Worm (Caenorhabditis elegans) whole organism, late embryonic: ENCODE results near the gene ttr-1.

Source experiments
- C08G9.2 ChIP-seq: sonication (generic microtip); optimal IDR thresholded peaks from 2 replicates; lab custom pipeline; 2016; ENCODE audit warnings: mild to moderate bottlenecking, missing genetic modification characterization, moderate library complexity, missing compliant biosample characterization
- F13H6.1 ChIP-seq: sonication (generic microtip); optimal IDR thresholded peaks from 2 replicates; lab custom pipeline; 2016; ENCODE audit warnings: missing genetic modification characterization, missing compliant biosample characterization
- K02D7.2 ChIP-seq: sonication (generic microtip); optimal IDR thresholded peaks from 2 replicates; lab custom pipeline; 2017; ENCODE audit warnings: mild to moderate bottlenecking, missing genetic modification characterization, missing compliant biosample characterization
- K09A11.1 ChIP-seq: sonication (generic microtip); optimal IDR thresholded peaks from 2 replicates; lab custom pipeline; 2017; ENCODE audit warnings: antibody characterized with exemption, mild to moderate bottlenecking, missing genetic modification characterization, missing compliant biosample characterization; ENCODE audit not compliant: insufficient read depth
- T23F11.4 ChIP-seq: fragments of 200-800 bp; sonication (Bioruptor generic); optimal IDR thresholded peaks from 2 replicates; lab custom pipeline; 2018; ENCODE audit warnings: mild to moderate bottlenecking, missing genetic modification characterization, missing compliant biosample characterization
- Y22D7AL.16 ChIP-seq: sonication (generic microtip); optimal IDR thresholded peaks from 2 replicates; lab custom pipeline; 2016; ENCODE audit warnings: missing genetic modification characterization, missing compliant biosample characterization
- ama-1 ChIP-seq: fragments of 150-350 bp; optimal IDR thresholded peaks from 2 replicates; lab custom pipeline; 2014
- ceh-14 ChIP-seq: sonication (generic microtip); optimal IDR thresholded peaks from 2 replicates; lab custom pipeline; 2016; ENCODE audit warnings: missing genotype, missing genetic modification characterization, missing compliant biosample characterization
- ceh-18 ChIP-seq: sonication (generic microtip); optimal IDR thresholded peaks from 2 replicates; lab custom pipeline; 2016; ENCODE audit warnings: missing genetic modification characterization, missing compliant biosample characterization
- ceh-2 ChIP-seq: sonication (generic microtip); optimal IDR thresholded peaks from 2 replicates; lab custom pipeline; 2016; ENCODE audit warnings: missing genotype, missing genetic modification characterization, missing compliant biosample characterization
- ceh-24 ChIP-seq: sonication (generic microtip); optimal IDR thresholded peaks from 2 replicates; lab custom pipeline; 2016; ENCODE audit warnings: mild to moderate bottlenecking, missing genetic modification characterization, missing compliant biosample characterization
- ceh-30 ChIP-seq: fragments of 150-350 bp; optimal IDR thresholded peaks from 2 replicates; lab custom pipeline; 2014; ENCODE audit warnings: missing biosample characterization, missing genetic modification characterization
- ceh-31 ChIP-seq: sonication (generic microtip); optimal IDR thresholded peaks from 2 replicates; lab custom pipeline; 2016; ENCODE audit warnings: missing genetic modification characterization, missing compliant biosample characterization
- ceh-34 ChIP-seq: sonication (generic microtip); optimal IDR thresholded peaks from 2 replicates; lab custom pipeline; 2016; ENCODE audit warnings: mild to moderate bottlenecking, missing genetic modification characterization, missing compliant biosample characterization
- ceh-45 ChIP-seq: fragments of 200-800 bp; sonication (Bioruptor generic); IDR thresholded peaks from 2 replicates; pipeline ENCODE4 v1.3.6; 2022; ENCODE audit warnings: missing genetic modification reagents, missing genetic modification characterization, missing compliant biosample characterization
- ceh-48 ChIP-seq: sonication (generic microtip); optimal IDR thresholded peaks from 2 replicates; lab custom pipeline; 2016; ENCODE audit warnings: missing genetic modification characterization, inconsistent platforms, missing compliant biosample characterization
- ceh-6 ChIP-seq: fragments of 200-800 bp; sonication (Bioruptor generic); optimal IDR thresholded peaks from 2 replicates; lab custom pipeline; 2018; ENCODE audit warnings: mild to moderate bottlenecking, missing genetic modification characterization, missing compliant biosample characterization
- ceh-9 ChIP-seq: sonication (generic microtip); optimal IDR thresholded peaks from 2 replicates; lab custom pipeline; 2016; ENCODE audit warnings: mild to moderate bottlenecking, missing genetic modification characterization, inconsistent platforms, missing compliant biosample characterization
- dmd-4 ChIP-seq: sonication (generic microtip); optimal IDR thresholded peaks from 2 replicates; lab custom pipeline; 2016; ENCODE audit warnings: borderline replicate concordance, missing genetic modification characterization, missing compliant biosample characterization
- dve-1 ChIP-seq: sonication (generic microtip); optimal IDR thresholded peaks from 2 replicates; lab custom pipeline; 2017; ENCODE audit warnings: antibody characterized with exemption, mild to moderate bottlenecking, missing genetic modification characterization, missing compliant biosample characterization
- elt-4 ChIP-seq: sonication (generic microtip); optimal IDR thresholded peaks from 2 replicates; lab custom pipeline; 2016; ENCODE audit warnings: missing genetic modification characterization, missing compliant biosample characterization
- ets-4 ChIP-seq: sonication (generic microtip); optimal IDR thresholded peaks from 2 replicates; lab custom pipeline; 2016; ENCODE audit warnings: missing genetic modification characterization, missing compliant biosample characterization
- eyg-1 ChIP-seq: sonication (generic microtip); optimal IDR thresholded peaks from 2 replicates; lab custom pipeline; 2016; ENCODE audit warnings: missing genotype, missing genetic modification characterization, missing compliant biosample characterization
- fax-1 ChIP-seq: sonication (generic microtip); optimal IDR thresholded peaks from 2 replicates; lab custom pipeline; 2016; ENCODE audit warnings: missing genotype, missing genetic modification characterization, missing compliant biosample characterization
- fkh-10 ChIP-seq: fragments of 150-350 bp; optimal IDR thresholded peaks from 2 replicates; lab custom pipeline; 2014; ENCODE audit warnings: missing biosample characterization, missing genetic modification reagents, missing genetic modification characterization
- fkh-6 ChIP-seq: sonication (generic microtip); optimal IDR thresholded peaks from 2 replicates; lab custom pipeline; 2016; ENCODE audit warnings: missing genetic modification characterization, missing compliant biosample characterization
- gmeb-2 ChIP-seq: sonication (generic microtip); optimal IDR thresholded peaks from 2 replicates; lab custom pipeline; 2016; ENCODE audit warnings: missing genetic modification characterization, inconsistent platforms, missing compliant biosample characterization
- hlh-13 ChIP-seq: fragments of 200-800 bp; sonication (Bioruptor generic); optimal IDR thresholded peaks from 2 replicates; lab custom pipeline; 2018; ENCODE audit warnings: mild to moderate bottlenecking, missing genetic modification characterization, missing compliant biosample characterization
- hlh-6 ChIP-seq: sonication (generic microtip); optimal IDR thresholded peaks from 2 replicates; lab custom pipeline; 2016; ENCODE audit warnings: missing genotype, missing genetic modification characterization, missing compliant biosample characterization
- hlh-8 ChIP-seq: sonication (generic microtip); optimal IDR thresholded peaks from 2 replicates; lab custom pipeline; 2016; ENCODE audit warnings: missing genotype, missing genetic modification characterization, missing compliant biosample characterization
- mec-3 ChIP-seq: sonication (generic microtip); optimal IDR thresholded peaks from 2 replicates; lab custom pipeline; 2016; ENCODE audit warnings: borderline replicate concordance, missing genetic modification characterization, missing compliant biosample characterization
- odd-2 ChIP-seq: sonication (generic microtip); optimal IDR thresholded peaks from 2 replicates; lab custom pipeline; 2017; ENCODE audit warnings: antibody characterized with exemption, mild to moderate bottlenecking, missing genetic modification characterization, missing compliant biosample characterization
- pag-3 ChIP-seq: sonication (generic microtip); optimal IDR thresholded peaks from 2 replicates; lab custom pipeline; 2016; ENCODE audit warnings: missing compliant biosample characterization, missing genetic modification characterization, borderline replicate concordance
- pax-1 ChIP-seq: fragments of 150-350 bp; optimal IDR thresholded peaks from 2 replicates; lab custom pipeline; 2014; ENCODE audit warnings: missing biosample characterization, missing genetic modification characterization
- pqm-1 ChIP-seq: sonication (generic microtip); optimal IDR thresholded peaks from 2 replicates; lab custom pipeline; 2016; ENCODE audit warnings: missing genetic modification characterization, missing compliant biosample characterization
- pros-1 ChIP-seq: fragments of 150-350 bp; optimal IDR thresholded peaks from 2 replicates; lab custom pipeline; 2014; ENCODE audit warnings: missing biosample characterization, missing genetic modification reagents, missing genetic modification characterization
- rnt-1 ChIP-seq: sonication (generic microtip); optimal IDR thresholded peaks from 2 replicates; lab custom pipeline; 2016; ENCODE audit warnings: missing genetic modification characterization, missing compliant biosample characterization
- sdc-2 ChIP-seq: sonication (generic microtip); optimal IDR thresholded peaks from 2 replicates; lab custom pipeline; 2016; ENCODE audit warnings: missing genotype, missing genetic modification characterization, missing compliant biosample characterization
- syd-9 ChIP-seq: sonication (generic microtip); optimal IDR thresholded peaks from 2 replicates; lab custom pipeline; 2016; ENCODE audit warnings: mild to moderate bottlenecking, missing genetic modification characterization, moderate library complexity, missing compliant biosample characterization
- tbx-2 ChIP-seq: sonication (generic microtip); optimal IDR thresholded peaks from 2 replicates; lab custom pipeline; 2016; ENCODE audit warnings: missing genetic modification characterization, missing compliant biosample characterization
- tbx-7 ChIP-seq: sonication (generic microtip); optimal IDR thresholded peaks from 2 replicates; lab custom pipeline; 2016; ENCODE audit warnings: missing genotype, missing genetic modification characterization, missing compliant biosample characterization
- ttx-3 ChIP-seq: sonication (generic microtip); optimal IDR thresholded peaks from 2 replicates; lab custom pipeline; 2016; ENCODE audit warnings: missing genetic modification reagents, missing genetic modification characterization, missing compliant biosample characterization
- unc-42 ChIP-seq: sonication (generic microtip); optimal IDR thresholded peaks from 2 replicates; lab custom pipeline; 2016; ENCODE audit warnings: missing genotype, missing genetic modification characterization, missing compliant biosample characterization
- zip-5 ChIP-seq: sonication (generic microtip); optimal IDR thresholded peaks from 2 replicates; lab custom pipeline; 2016; ENCODE audit warnings: missing genetic modification characterization, missing compliant biosample characterization
- ztf-16 ChIP-seq: sonication (generic microtip); optimal IDR thresholded peaks from 2 replicates; lab custom pipeline; 2017; ENCODE audit warnings: missing genetic modification characterization, missing compliant biosample characterization

ttr-1 gene

DNA sequence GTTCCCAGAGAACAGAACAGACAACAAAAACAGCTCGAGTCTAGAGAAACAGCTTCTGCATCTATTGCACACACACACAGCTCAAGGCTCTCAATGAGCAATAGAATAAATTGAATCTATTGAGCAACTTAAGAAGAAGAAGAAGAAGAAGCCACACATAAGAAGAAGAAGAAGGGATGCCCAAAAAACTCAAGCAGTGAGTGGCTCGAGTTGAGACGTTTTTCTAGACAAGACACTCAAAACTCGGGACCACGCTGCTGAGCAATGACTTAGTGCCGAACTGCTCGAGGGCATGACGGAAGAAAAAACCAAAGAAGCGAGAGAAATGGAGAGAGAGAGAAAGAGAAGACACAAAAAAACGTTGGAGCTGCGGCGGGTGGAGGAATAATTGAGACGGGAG, 23.6 kb upstream of the ttr-1 start:
- TF ChIP-seq C08G9.2, result peak; percentile 10
- no peak for TF ChIP-seq pros-1
- peak; percentile 85 for TF ChIP-seq unc-42 (tag; lab: Kevin White, UChicago)
- no peak for TF ChIP-seq elt-4 (tag; lab: Kevin White, UChicago)
- TF ChIP-seq ceh-18 (tag; lab: Kevin White, UChicago), result peak; percentile 23

DNA sequence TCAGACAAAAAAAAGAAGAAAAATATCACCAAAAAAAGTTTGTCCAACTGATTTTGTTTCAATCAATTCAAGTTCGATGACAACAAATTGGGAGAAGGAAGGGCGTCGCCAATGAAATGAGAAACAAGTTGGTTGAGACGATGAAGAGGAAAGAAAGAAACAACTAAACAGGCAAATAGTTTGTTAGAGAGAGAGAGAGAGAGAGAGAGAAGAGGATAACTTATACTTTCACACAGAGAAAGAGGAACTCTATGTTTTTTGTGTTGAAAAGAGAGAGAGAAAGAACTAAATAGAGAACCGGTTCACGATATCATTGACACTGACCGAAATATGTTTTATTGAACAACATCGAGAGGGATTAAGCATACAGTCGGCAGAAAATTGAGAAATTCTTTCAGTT, 21.3 kb upstream of the ttr-1 start:
- TF ChIP-seq Y22D7AL.16 (tag; lab: Kevin White, UChicago) (no peak), dmd-4 (tag; lab: Kevin White, UChicago) (no peak), pag-3 (no peak), eyg-1 (no peak), zip-5 (tag; lab: Kevin White, UChicago) (no peak), hlh-8 (tag; lab: Kevin White, UChicago) (no peak), syd-9 (tag; lab: Kevin White, UChicago) (no peak), F13H6.1 (tag; lab: Kevin White, UChicago) (no peak), tbx-7 (no peak), ceh-9 (no peak), ceh-30 (no peak), odd-2 (tag; lab: Kevin White, UChicago) (no peak)

DNA sequence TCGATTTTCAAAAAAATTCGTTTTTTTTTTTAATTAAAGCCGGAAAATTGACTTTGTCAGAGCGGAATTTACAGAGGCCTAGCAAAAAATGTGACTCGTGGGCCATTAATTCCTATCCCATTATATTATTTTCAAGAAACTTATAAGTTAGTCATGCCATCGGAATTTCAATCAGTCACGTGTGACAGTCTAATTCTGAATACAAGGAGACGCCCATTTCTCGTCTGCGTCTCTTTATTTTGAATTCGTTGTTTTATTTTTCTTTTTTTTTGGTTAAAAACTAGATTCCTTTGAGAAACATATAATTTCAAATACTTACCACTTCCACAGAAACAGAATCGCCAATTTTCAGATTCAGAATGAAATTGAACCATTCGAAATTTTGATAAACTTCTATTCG, 20.1 kb upstream of the ttr-1 start:
- TF ChIP-seq ceh-2 (no peak), ceh-31 (tag; lab: Kevin White, UChicago) (no peak), fkh-10 (GFP tag; lab: Kevin White, UChicago) (no peak), T23F11.4 (GFP tag; lab: Kevin White, UChicago) (no peak), hlh-6 (tag; lab: Kevin White, UChicago) (no peak), tbx-2 (no peak), pax-1 (tag; lab: Kevin White, UChicago) (no peak), K09A11.1 (tag; lab: Kevin White, UChicago) (no peak), dve-1 (no peak), K02D7.2 (tag; lab: Kevin White, UChicago) (no peak), ceh-9 (no peak), ama-1 (lab: Kevin White, UChicago) (no peak), ztf-16 (tag; lab: Kevin White, UChicago) (no peak), ceh-24 (tag; lab: Kevin White, UChicago) (no peak), mec-3 (no peak), zip-5 (tag; lab: Kevin White, UChicago) (no peak), ets-4 (tag; lab: Kevin White, UChicago) (no peak)
- TF ChIP-seq, all 69 proteins: peak for 0

DNA sequence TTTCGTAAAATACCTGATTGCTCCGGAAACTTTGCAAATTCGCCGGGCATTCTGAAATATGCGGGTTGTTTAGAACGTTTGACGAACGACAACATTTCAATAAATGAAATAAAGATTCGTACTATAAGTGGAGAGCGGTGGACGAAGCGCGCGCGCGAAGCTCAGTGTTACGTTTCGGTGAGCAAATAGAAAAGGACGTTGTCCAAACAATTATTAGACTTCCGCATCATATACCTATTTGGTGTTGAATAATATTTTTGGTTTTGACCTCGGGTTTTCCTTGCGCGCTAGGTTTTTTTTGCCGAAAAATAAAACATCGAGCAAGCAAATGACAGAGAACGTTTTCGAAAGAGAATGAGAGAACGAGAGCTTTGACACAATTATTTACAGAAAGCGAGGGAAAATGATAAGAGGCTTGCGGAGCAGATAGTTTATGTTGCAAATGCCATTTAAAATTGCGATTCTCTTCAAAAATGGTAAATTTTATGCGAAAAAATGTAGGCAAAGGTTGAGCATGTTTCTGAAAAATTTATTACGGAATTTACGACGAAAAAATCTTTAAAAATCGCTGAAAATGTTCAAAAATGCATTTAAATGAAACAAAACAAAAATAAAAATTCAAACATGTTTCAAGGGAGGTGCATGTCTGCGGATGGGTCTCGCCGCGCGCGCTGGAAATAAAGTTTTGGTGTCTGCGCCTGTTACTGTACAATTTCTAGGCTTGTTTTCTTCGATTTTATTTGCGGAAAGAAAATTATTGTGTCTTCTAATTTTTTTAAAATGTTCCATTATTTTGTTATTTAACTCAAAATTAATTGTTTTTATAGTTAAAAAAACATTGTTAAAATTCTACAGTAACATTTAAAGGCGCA, 18.0 kb upstream of the ttr-1 start, which contains the start of the genes cyld-1 and F40F12.9:
Gene cyld-1, minus strand, starts transcription at position 51 of the 872 bp plus-strand sequence.
Gene F40F12.9, plus strand, starts transcription at position 721 of the 872 bp plus-strand sequence.
- TF ChIP-seq ttx-3, result no peak
- TF ChIP-seq ceh-30, result no peak
- no peak for TF ChIP-seq pax-1 (tag; lab: Kevin White, UChicago)
- no peak for TF ChIP-seq dve-1
- no peak for TF ChIP-seq ceh-45 (GFP tag; lab: Robert Waterston, UW)

DNA sequence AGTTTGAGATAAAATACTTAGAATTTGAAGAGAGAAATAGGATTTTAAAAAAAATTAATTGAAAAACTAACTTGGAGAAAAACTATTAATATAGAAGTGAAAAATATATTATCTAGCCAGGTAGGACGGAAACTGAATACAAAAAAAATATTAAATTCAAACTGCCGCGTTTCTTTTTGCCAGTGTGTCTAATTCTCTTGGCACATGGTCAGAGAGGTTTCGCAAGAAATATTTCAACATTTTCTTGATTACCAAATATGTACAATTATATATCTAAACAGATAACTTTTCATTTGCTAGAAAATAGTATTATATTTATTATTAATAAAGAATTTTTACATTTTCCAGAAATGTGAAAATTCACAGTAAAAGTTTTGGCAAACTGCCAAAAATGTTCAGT, 16.4 kb upstream of the ttr-1 start:
- TF ChIP-seq ceh-14 (tag; lab: Kevin White, UChicago) (no peak), pax-1 (tag; lab: Kevin White, UChicago) (no peak), rnt-1 (tag; lab: Kevin White, UChicago) (no peak), ceh-48 (tag; lab: Kevin White, UChicago) (no peak), ceh-24 (tag; lab: Kevin White, UChicago) (no peak), ceh-45 (GFP tag; lab: Robert Waterston, UW) (no peak), fax-1 (no peak), tbx-7 (no peak), ceh-6 (GFP tag; lab: Kevin White, UChicago) (no peak), ceh-34 (tag; lab: Kevin White, UChicago) (no peak), hlh-13 (GFP tag; lab: Kevin White, UChicago) (no peak), pqm-1 (tag; lab: Kevin White, UChicago) (no peak), fkh-6 (tag; lab: Kevin White, UChicago) (no peak), dmd-4 (tag; lab: Kevin White, UChicago) (no peak), sdc-2 (tag; lab: Kevin White, UChicago) (no peak), gmeb-2 (tag; lab: Kevin White, UChicago) (no peak), ceh-30 (no peak), zip-5 (tag; lab: Kevin White, UChicago) (no peak), elt-4 (tag; lab: Kevin White, UChicago) (no peak)
